Worm (Caenorhabditis elegans): Measurements from ENCODE around the gene C02F4.4.

- no peak for TF ChIP-seq mdl-1 (tag; optimal IDR thresholded peaks at IDR 0.05)
- TF ChIP-seq hlh-11 (tag; optimal IDR thresholded peaks at IDR 0.05), result no peak
- no peak for TF ChIP-seq nhr-11 (tag; optimal IDR thresholded peaks at IDR 0.05)
- TF ChIP-seq egl-27 (tag; optimal IDR thresholded peaks at IDR 0.05), result no peak
- no peak for TF ChIP-seq unc-39 (tag; optimal IDR thresholded peaks at IDR 0.05)
- no peak for TF ChIP-seq zip-2 (tag; optimal IDR thresholded peaks at IDR 0.05)
- TF ChIP-seq ces-1 (GFP tag; optimal IDR thresholded peaks at IDR 0.05), result no peak
- no peak for TF ChIP-seq skn-1 (tag; optimal IDR thresholded peaks at IDR 0.05)
- no peak for TF ChIP-seq nhr-76 (tag; optimal IDR thresholded peaks at IDR 0.05)
- TF ChIP-seq R02D3.7 (tag; optimal IDR thresholded peaks at IDR 0.05), result no peak
- no peak for TF ChIP-seq ama-1 (optimal IDR thresholded peaks at IDR 0.05)
- no peak for TF ChIP-seq ceh-28 (tag; optimal IDR thresholded peaks at IDR 0.05)
- TF ChIP-seq mep-1 (tag; optimal IDR thresholded peaks at IDR 0.05), result no peak
Measured at ce11 chrIV:10524095-10524829, 9.2 kb upstream of the C02F4.4 start, which contains the start of gene C02F4.5.

All from whole organism, L4 larva.